Fruit fly (Drosophila melanogaster): ENCODE measurements around the gene cwo.

Gene cwo

DNA sequence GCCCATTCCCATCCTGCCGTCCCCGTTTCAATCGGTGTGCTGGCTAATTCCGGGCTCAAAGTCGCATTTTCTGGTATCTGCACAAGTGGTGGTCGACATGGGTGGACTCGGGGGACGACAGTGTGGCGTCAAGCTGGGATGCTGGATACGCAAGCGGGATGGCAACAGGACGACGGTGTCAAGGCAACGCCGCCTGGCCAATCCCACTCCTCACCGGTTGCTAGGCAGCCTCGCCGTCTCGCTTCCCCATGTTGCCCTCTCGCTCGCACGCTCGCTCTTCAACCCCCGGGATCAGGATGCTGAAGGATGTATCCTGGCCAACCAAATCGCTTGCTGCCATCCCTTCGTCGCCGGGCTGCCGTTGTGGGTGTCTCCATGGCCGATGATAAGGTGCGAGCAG, 19.8 kb upstream of the cwo start:
- TF ChIP-seq CG13204 (GFP tag; optimal IDR thresholded peaks at IDR 0.05) (no peak), CG8159 (tag; optimal IDR thresholded peaks at IDR 0.05) (no peak), CG14655 (GFP tag; optimal IDR thresholded peaks at IDR 0.05) (no peak), rn (GFP tag; IDR thresholded peaks at IDR 0.05) (no peak), CG4496 (GFP tag; IDR thresholded peaks at IDR 0.05) (no peak), CG15710 (tag; optimal IDR thresholded peaks at IDR 0.05) (no peak), D1 (tag; optimal IDR thresholded peaks at IDR 0.05) (no peak), CG34367 (tag; optimal IDR thresholded peaks at IDR 0.05) (no peak), CG9948 (tag; optimal IDR thresholded peaks at IDR 0.05) (no peak), CG12605 (GFP tag; IDR thresholded peaks at IDR 0.05) (no peak), CG17806 (tag; optimal IDR thresholded peaks at IDR 0.05) (no peak), fd96Ca (GFP tag; IDR thresholded peaks at IDR 0.05) (no peak), Snoo (tag; optimal IDR thresholded peaks at IDR 0.05) (no peak), Ets98B (GFP tag; IDR thresholded peaks at IDR 0.05) (no peak), CG10348 (GFP tag; IDR thresholded peaks at IDR 0.05) (no peak), Pif1A (GFP tag; optimal IDR thresholded peaks at IDR 0.05) (no peak), CG32121 (GFP tag; IDR thresholded peaks at IDR 0.05) (no peak), Pif1B (GFP tag; optimal IDR thresholded peaks at IDR 0.05) (no peak), gl (tag; optimal IDR thresholded peaks at IDR 0.05) (no peak)

DNA sequence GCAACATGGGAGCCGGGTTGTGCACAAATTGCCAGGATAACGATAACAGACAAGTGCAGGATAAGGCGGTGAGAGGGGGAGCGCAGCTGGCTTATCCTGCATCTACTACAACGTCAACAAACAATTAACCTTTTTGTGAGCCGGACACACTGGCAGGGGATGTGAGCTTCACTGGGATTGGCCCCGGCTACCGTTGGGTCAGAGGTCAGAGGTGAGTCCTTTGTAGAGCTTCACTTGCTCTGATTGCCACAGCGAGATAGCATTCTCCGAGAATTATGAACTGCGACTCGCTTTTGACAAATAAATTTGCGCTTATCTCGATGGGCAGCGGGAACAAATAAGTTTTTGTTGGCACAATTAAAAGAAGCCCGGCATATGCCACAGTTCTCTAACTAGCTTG, 18.3 kb upstream of the cwo start:
- TF ChIP-seq EcR (GFP tag; optimal IDR thresholded peaks at IDR 0.05) (no peak), CG12605 (GFP tag; IDR thresholded peaks at IDR 0.05) (no peak), CG17806 (tag; optimal IDR thresholded peaks at IDR 0.05) (no peak)

DNA sequence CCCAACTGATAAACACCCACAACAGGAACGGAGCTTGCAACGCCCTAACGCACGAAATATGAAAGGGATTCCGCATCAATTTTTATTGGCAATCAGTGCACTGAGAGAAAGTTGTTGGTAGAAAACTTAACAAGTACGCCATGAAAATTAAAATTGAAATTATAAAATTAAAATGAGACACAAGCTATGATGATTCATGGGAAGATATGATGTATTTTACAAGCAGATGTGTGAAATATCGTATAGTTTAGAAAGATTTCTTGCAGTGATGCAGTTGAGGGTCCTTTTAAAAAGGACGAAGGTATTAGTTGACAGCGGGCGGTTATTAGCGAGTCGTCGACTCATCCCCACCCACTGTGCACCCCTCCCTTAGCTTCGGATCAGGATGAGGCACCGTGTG, 17.6 kb upstream of the cwo start:
- TF ChIP-seq D1 (tag; optimal IDR thresholded peaks at IDR 0.05): no peak
- no peak for TF ChIP-seq Pif1B (GFP tag; optimal IDR thresholded peaks at IDR 0.05)
- no peak for TF ChIP-seq CG9948 (tag; optimal IDR thresholded peaks at IDR 0.05)
- no peak for TF ChIP-seq EcR (GFP tag; optimal IDR thresholded peaks at IDR 0.05)
- no peak for TF ChIP-seq CG8159 (tag; optimal IDR thresholded peaks at IDR 0.05)
- no peak for TF ChIP-seq CG32121 (GFP tag; IDR thresholded peaks at IDR 0.05)
- TF ChIP-seq CG10348 (GFP tag; IDR thresholded peaks at IDR 0.05): no peak
- no peak for TF ChIP-seq gl (tag; optimal IDR thresholded peaks at IDR 0.05)
- TF ChIP-seq rn (GFP tag; IDR thresholded peaks at IDR 0.05): no peak
- TF ChIP-seq CG14655 (GFP tag; optimal IDR thresholded peaks at IDR 0.05): no peak
- TF ChIP-seq CG12605 (GFP tag; IDR thresholded peaks at IDR 0.05): no peak
- no peak for TF ChIP-seq Snoo (tag; optimal IDR thresholded peaks at IDR 0.05)
- no peak for TF ChIP-seq CG17806 (tag; optimal IDR thresholded peaks at IDR 0.05)
- no peak for TF ChIP-seq fd96Ca (GFP tag; IDR thresholded peaks at IDR 0.05)

- TF ChIP-seq CG34367 (tag; optimal IDR thresholded peaks at IDR 0.05): no peak
- TF ChIP-seq fd96Ca (GFP tag; IDR thresholded peaks at IDR 0.05): no peak
- TF ChIP-seq CG4496 (GFP tag; IDR thresholded peaks at IDR 0.05): no peak
- no peak for TF ChIP-seq CG10348 (GFP tag; IDR thresholded peaks at IDR 0.05)
- TF ChIP-seq Ets98B (GFP tag; IDR thresholded peaks at IDR 0.05): no peak
- TF ChIP-seq CG9948 (tag; optimal IDR thresholded peaks at IDR 0.05): no peak
- TF ChIP-seq CG15710 (tag; optimal IDR thresholded peaks at IDR 0.05): peak; percentile 37
- peak; percentile 42 for TF ChIP-seq CG8159 (tag; optimal IDR thresholded peaks at IDR 0.05)
- TF ChIP-seq CG17806 (tag; optimal IDR thresholded peaks at IDR 0.05): no peak
- TF ChIP-seq CG32121 (GFP tag; IDR thresholded peaks at IDR 0.05): no peak
- TF ChIP-seq D1 (tag; optimal IDR thresholded peaks at IDR 0.05): peak; percentile 47
- peak; percentile 47 for TF ChIP-seq gl (tag; optimal IDR thresholded peaks at IDR 0.05)
- TF ChIP-seq CG8301 (tag; optimal IDR thresholded peaks at IDR 0.05): peak; percentile 35
- TF ChIP-seq Pif1B (GFP tag; optimal IDR thresholded peaks at IDR 0.05): peak; percentile 28
Measured at dm6 chr3R:10377849-10378248, 10.2 kb upstream of the cwo start, which contains the start of gene Rfx. TSS of gene Rfx (minus strand) at chr3R:10378068.

dm6 chr3R:10378989-10379388, 9.1 kb upstream of the cwo start:
- TF ChIP-seq CG17806 (tag; optimal IDR thresholded peaks at IDR 0.05): no peak
- TF ChIP-seq CG14655 (GFP tag; optimal IDR thresholded peaks at IDR 0.05): peak; percentile 24

DNA sequence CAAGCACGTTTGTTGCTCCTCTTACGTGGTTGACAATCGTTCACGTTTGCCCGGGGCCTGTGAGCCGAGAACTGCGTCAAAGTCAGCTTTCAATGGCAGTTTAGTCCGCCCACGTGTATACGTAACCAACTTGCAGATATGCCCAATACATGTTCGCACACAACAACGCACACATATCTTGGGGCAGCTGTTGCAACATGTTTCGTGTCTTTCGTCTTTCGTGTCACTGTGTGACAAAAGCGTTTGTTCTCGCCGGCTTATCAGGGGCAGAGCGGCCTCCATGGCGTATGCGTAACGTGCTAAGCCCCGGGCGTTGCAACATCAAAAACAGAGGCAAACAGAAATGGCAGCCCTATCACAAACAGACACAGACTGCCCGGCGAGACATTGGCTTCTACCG, 8.6 kb upstream of the cwo start:
- TF ChIP-seq fd96Ca (GFP tag; IDR thresholded peaks at IDR 0.05) (no peak), CG8301 (tag; optimal IDR thresholded peaks at IDR 0.05) (no peak), CG14655 (GFP tag; optimal IDR thresholded peaks at IDR 0.05) (no peak), CG17806 (tag; optimal IDR thresholded peaks at IDR 0.05) (no peak), CG8159 (tag; optimal IDR thresholded peaks at IDR 0.05) (no peak), EcR (GFP tag; optimal IDR thresholded peaks at IDR 0.05) (no peak), CG34367 (tag; optimal IDR thresholded peaks at IDR 0.05) (no peak), Pif1A (GFP tag; optimal IDR thresholded peaks at IDR 0.05) (no peak), Snoo (tag; optimal IDR thresholded peaks at IDR 0.05) (no peak), Pif1B (GFP tag; optimal IDR thresholded peaks at IDR 0.05) (no peak), gl (tag; optimal IDR thresholded peaks at IDR 0.05) (no peak), D1 (tag; optimal IDR thresholded peaks at IDR 0.05) (no peak), CG32121 (GFP tag; IDR thresholded peaks at IDR 0.05) (no peak), rn (GFP tag; IDR thresholded peaks at IDR 0.05) (no peak)

dm6 chr3R:10380025-10380424, 8.0 kb upstream of the cwo start:
- TF ChIP-seq Pif1A (GFP tag; optimal IDR thresholded peaks at IDR 0.05) (no peak), CG10348 (GFP tag; IDR thresholded peaks at IDR 0.05) (no peak), CG8301 (tag; optimal IDR thresholded peaks at IDR 0.05) (peak; percentile 43), CG14655 (GFP tag; optimal IDR thresholded peaks at IDR 0.05) (peak; percentile 30), CG8159 (tag; optimal IDR thresholded peaks at IDR 0.05) (no peak)
